Fruit fly (Drosophila melanogaster) whole organism, embryonic: ENCODE measurements around the gene schlank.

ENCODE experiments used
- CG10366 ChIP-seq: fragments of 200-800 bp; sonication (Bioruptor generic); IDR thresholded peaks from 2 replicates; pipeline ENCODE4 v1.3.6; 2022; ENCODE audit warnings: missing biosample characterization, missing genetic modification characterization
- CG10959 ChIP-seq: fragments of 200-800 bp; sonication (Bioruptor generic); IDR thresholded peaks from 2 replicates; pipeline ENCODE4 v1.3.6; 2022; ENCODE audit warnings: missing biosample characterization, missing genetic modification characterization
- CG12104 ChIP-seq: fragments of 200-800 bp; sonication (Bioruptor generic); optimal IDR thresholded peaks from 3 replicates; lab custom pipeline; 2016; ENCODE audit warnings: missing biosample characterization, missing genetic modification characterization
- CG14441 ChIP-seq: fragments of 200-800 bp; sonication (Bioruptor generic); IDR thresholded peaks from 2 replicates; pipeline ENCODE4 v1.3.6; 2022; ENCODE audit warnings: missing biosample characterization, missing genetic modification characterization
- CG14667 ChIP-seq: fragments of 200-800 bp; sonication (Bioruptor generic); IDR thresholded peaks from 2 replicates; pipeline ENCODE4 v1.3.6; 2022; ENCODE audit warnings: missing biosample characterization, missing genetic modification characterization
- CG1603 ChIP-seq: fragments of 200-800 bp; sonication (Bioruptor generic); optimal IDR thresholded peaks from 2 replicates; lab custom pipeline; 2019; ENCODE audit warnings: missing biosample characterization, mild to moderate bottlenecking, missing genetic modification characterization, moderate library complexity
- CG17328 ChIP-seq: fragments of 200-800 bp; sonication (Bioruptor generic); IDR thresholded peaks from 2 replicates; pipeline ENCODE4 v1.3.6; 2022; ENCODE audit warnings: missing biosample characterization, missing genetic modification characterization
- CG18262 ChIP-seq: fragments of 200-800 bp; optimal IDR thresholded peaks from 3 replicates; lab custom pipeline; 2019; ENCODE audit warnings: missing biosample characterization, mild to moderate bottlenecking, missing genetic modification characterization, moderate library complexity
- CG2199 ChIP-seq: fragments of 200-800 bp; sonication (Bioruptor generic); IDR thresholded peaks from 3 replicates; pipeline ENCODE4 v1.3.6; 2022; ENCODE audit warnings: missing biosample characterization, missing genetic modification characterization
- CG3065 ChIP-seq: fragments of 200-800 bp; sonication (Bioruptor generic); optimal IDR thresholded peaks from 2 replicates; lab custom pipeline; 2016; ENCODE audit warnings: missing biosample characterization, missing genetic modification characterization
- CG33557 ChIP-seq: fragments of 200-800 bp; sonication (Bioruptor generic); optimal IDR thresholded peaks from 2 replicates; lab custom pipeline; 2019; ENCODE audit warnings: missing biosample characterization, mild to moderate bottlenecking, missing genetic modification characterization, moderate library complexity
- CG3726 ChIP-seq: fragments of 200-800 bp; sonication (Bioruptor generic); IDR thresholded peaks from 3 replicates; pipeline ENCODE4, ENCODE4 v1.3.6; 2022; ENCODE audit warnings: missing biosample characterization, missing genetic modification characterization
- CG3838 ChIP-seq: fragments of 200-800 bp; sonication (Bioruptor generic); optimal IDR thresholded peaks from 3 replicates; lab custom pipeline; 2016; ENCODE audit warnings: missing biosample characterization, missing genetic modification characterization
- CG4730 ChIP-seq: fragments of 200-800 bp; sonication (Bioruptor generic); IDR thresholded peaks from 2 replicates; pipeline ENCODE4 v1.3.6; 2022; ENCODE audit warnings: missing biosample characterization, missing genetic modification characterization
- CG6791 ChIP-seq: fragments of 200-800 bp; sonication (Bioruptor generic); IDR thresholded peaks from 3 replicates; pipeline ENCODE4 v1.3.6; 2022; ENCODE audit warnings: missing biosample characterization, missing genetic modification characterization; ENCODE audit not compliant: partially characterized antibody
- CG7372 ChIP-seq: fragments of 200-800 bp; sonication (Bioruptor generic); IDR thresholded peaks from 2 replicates; pipeline ENCODE4 v1.3.6; 2022; ENCODE audit warnings: missing biosample characterization, missing genetic modification characterization
- CG7839 ChIP-seq: fragments of 200-800 bp; sonication (Bioruptor generic); optimal IDR thresholded peaks from 3 replicates; lab custom pipeline; 2018; ENCODE audit warnings: missing biosample characterization, mild to moderate bottlenecking, missing genetic modification characterization, moderate library complexity
- CTCF ChIP-seq: fragments of 200-800 bp; sonication (Bioruptor generic); optimal IDR thresholded peaks from 2 replicates; lab custom pipeline; 2017; ENCODE audit warnings: missing biosample characterization, mild to moderate bottlenecking, missing genetic modification characterization, moderate library complexity
- Dad ChIP-seq: fragments of 200-800 bp; sonication (Bioruptor generic); optimal IDR thresholded peaks from 3 replicates; lab custom pipeline; 2016; ENCODE audit warnings: missing biosample characterization, missing genetic modification characterization
- Dbx ChIP-seq: fragments of 200-800 bp; sonication (Bioruptor generic); IDR thresholded peaks from 3 replicates; pipeline ENCODE4 v1.3.6; 2022; ENCODE audit warnings: missing biosample characterization, missing genetic modification characterization
- ERR ChIP-seq: fragments of 200-800 bp; sonication (Bioruptor generic); optimal IDR thresholded peaks from 2 replicates; lab custom pipeline; 2016; ENCODE audit warnings: missing biosample characterization, missing genetic modification characterization
- GATAe ChIP-seq: fragments of 200-800 bp; sonication (Bioruptor generic); conservative IDR thresholded peaks from 2 replicates; pipeline ENCODE4 v1.3.6; 2022; ENCODE audit warnings: missing biosample characterization, missing genetic modification characterization
- Gsc ChIP-seq: fragments of 200-800 bp; sonication (Bioruptor generic); IDR thresholded peaks from 2 replicates; pipeline ENCODE4 v1.3.6; 2022; ENCODE audit warnings: missing biosample characterization, missing genetic modification characterization
- HLHmδ ChIP-seq: fragments of 200-800 bp; sonication (Bioruptor generic); optimal IDR thresholded peaks from 2 replicates; lab custom pipeline; 2018; ENCODE audit warnings: missing biosample characterization, mild to moderate bottlenecking, missing genetic modification characterization, moderate library complexity
- Hmr ChIP-seq: fragments of 200-800 bp; sonication (Bioruptor generic); optimal IDR thresholded peaks from 3 replicates; lab custom pipeline; 2017; ENCODE audit warnings: mild to moderate bottlenecking, missing biosample characterization, missing genetic modification reagents, missing genetic modification characterization
- Hsf ChIP-seq: fragments of 200-800 bp; sonication (Bioruptor generic); optimal IDR thresholded peaks from 3 replicates; lab custom pipeline; 2016; ENCODE audit warnings: missing biosample characterization, missing genetic modification characterization
- Lpt ChIP-seq: fragments of >200 bp; optimal IDR thresholded peaks from 2 replicates; lab custom pipeline; 2018; ENCODE audit warnings: missing biosample characterization, missing genetic modification characterization
- NfI ChIP-seq: fragments of 200-800 bp; sonication (Bioruptor generic); optimal IDR thresholded peaks from 3 replicates; lab custom pipeline; 2018; ENCODE audit warnings: missing biosample characterization, mild to moderate bottlenecking, missing genetic modification characterization, moderate library complexity
- Opbp ChIP-seq: fragments of 200-800 bp; sonication (Bioruptor generic); IDR thresholded peaks from 3 replicates; pipeline ENCODE4 v1.3.6; 2022; ENCODE audit warnings: missing biosample characterization, missing genetic modification characterization; ENCODE audit not compliant: partially characterized antibody
- Six4 ChIP-seq: fragments of 200-800 bp; sonication (Bioruptor generic); optimal IDR thresholded peaks from 2 replicates; lab custom pipeline; 2016; ENCODE audit warnings: missing biosample characterization, missing genetic modification characterization
- ato ChIP-seq: fragments of 200-800 bp; sonication (Bioruptor generic); IDR thresholded peaks from 2 replicates; pipeline ENCODE4 v1.3.6; 2022; ENCODE audit warnings: missing biosample characterization, missing genetic modification characterization; ENCODE audit not compliant: partially characterized antibody
- cato ChIP-seq: fragments of 200-800 bp; sonication (Bioruptor generic); optimal IDR thresholded peaks from 2 replicates; lab custom pipeline; 2016; ENCODE audit warnings: missing biosample characterization, missing genetic modification characterization, borderline replicate concordance
- crp ChIP-seq, 2 experiments: fragments of 200-800 bp; sonication (Bioruptor generic); optimal IDR thresholded peaks; 2 replicates in 1 of 2; 3 replicates in 1 of 2; lab custom pipeline; 2017; ENCODE audit warnings: missing biosample characterization in 2 of 2, missing genetic modification characterization in 2 of 2, mild to moderate bottlenecking in 1 of 2, moderate library complexity in 1 of 2
- fd96Cb ChIP-seq: fragments of 200-800 bp; sonication (Bioruptor generic); optimal IDR thresholded peaks from 2 replicates; lab custom pipeline; 2018; ENCODE audit warnings: missing biosample characterization, mild to moderate bottlenecking, missing genetic modification characterization, moderate library complexity
- hb ChIP-seq: fragments of 200-800 bp; sonication (Bioruptor generic); IDR thresholded peaks from 3 replicates; pipeline ENCODE4 v1.3.6; 2022; ENCODE audit warnings: missing biosample characterization, missing genetic modification characterization; ENCODE audit not compliant: partially characterized antibody
- hth ChIP-seq: fragments of >200 bp; optimal IDR thresholded peaks from 2 replicates; lab custom pipeline; 2017; ENCODE audit warnings: inconsistent platforms
- ind ChIP-seq: fragments of 200-800 bp; sonication (Bioruptor generic); optimal IDR thresholded peaks from 3 replicates; lab custom pipeline; 2016; ENCODE audit warnings: missing biosample characterization, missing genetic modification characterization
- kni ChIP-seq: fragments of 200-800 bp; sonication (Bioruptor generic); optimal IDR thresholded peaks from 3 replicates; lab custom pipeline; 2017; ENCODE audit warnings: mild to moderate bottlenecking, missing biosample characterization, missing genetic modification reagents, missing genetic modification characterization
- knrl ChIP-seq: fragments of 200-800 bp; sonication (Bioruptor generic); IDR thresholded peaks from 3 replicates; pipeline ENCODE4 v1.3.6; 2022; ENCODE audit warnings: missing biosample characterization, missing genetic modification characterization; ENCODE audit not compliant: partially characterized antibody
- lab ChIP-seq: fragments of 200-800 bp; sonication (Bioruptor generic); optimal IDR thresholded peaks from 3 replicates; lab custom pipeline; 2017; ENCODE audit warnings: missing biosample characterization, missing genetic modification characterization, mild to moderate bottlenecking, moderate library complexity, missing genetic modification reagents
- onecut ChIP-seq: fragments of 200-800 bp; sonication (Bioruptor generic); IDR thresholded peaks from 2 replicates; pipeline ENCODE4 v1.3.6; 2022; ENCODE audit warnings: missing biosample characterization, missing genetic modification characterization
- pfk ChIP-seq: fragments of 200-800 bp; sonication (Bioruptor generic); optimal IDR thresholded peaks from 2 replicates; lab custom pipeline; 2018; ENCODE audit warnings: missing biosample characterization, mild to moderate bottlenecking, missing genetic modification characterization, moderate library complexity
- pros ChIP-seq: fragments of 200-800 bp; sonication (Bioruptor generic); optimal IDR thresholded peaks from 3 replicates; lab custom pipeline; 2019; ENCODE audit warnings: missing biosample characterization, mild to moderate bottlenecking, missing genetic modification characterization, moderate library complexity
- pum ChIP-seq: fragments of 200-800 bp; sonication (Bioruptor generic); optimal IDR thresholded peaks from 2 replicates; lab custom pipeline; 2016; ENCODE audit warnings: missing biosample characterization, missing genetic modification characterization
- pzg ChIP-seq: fragments of 200-800 bp; sonication (Bioruptor generic); optimal IDR thresholded peaks from 3 replicates; lab custom pipeline; 2018; ENCODE audit warnings: missing biosample characterization, mild to moderate bottlenecking, missing genetic modification characterization, moderate library complexity
- row ChIP-seq: fragments of 200-800 bp; sonication (Bioruptor generic); IDR thresholded peaks from 3 replicates; pipeline ENCODE4 v1.3.6; 2022; ENCODE audit warnings: missing biosample characterization, missing genetic modification characterization
- seq ChIP-seq: fragments of 200-800 bp; sonication (Bioruptor generic); IDR thresholded peaks from 2 replicates; pipeline ENCODE4 v1.3.6; 2022; ENCODE audit warnings: missing biosample characterization, missing genetic modification characterization
- sob ChIP-seq: fragments of 200-800 bp; sonication (Bioruptor generic); IDR thresholded peaks from 2 replicates; pipeline ENCODE4 v1.3.6; 2022; ENCODE audit warnings: missing biosample characterization, missing genetic modification characterization
- tin ChIP-seq: fragments of 200-800 bp; sonication (Bioruptor generic); optimal IDR thresholded peaks from 3 replicates; lab custom pipeline; 2016; ENCODE audit warnings: missing biosample characterization, missing genetic modification characterization
- toy ChIP-seq: fragments of 200-800 bp; sonication (Bioruptor generic); IDR thresholded peaks from 2 replicates; pipeline ENCODE4 v1.3.6; 2022; ENCODE audit warnings: missing biosample characterization, missing genetic modification characterization
- unc-4 ChIP-seq: fragments of 200-800 bp; sonication (Bioruptor generic); IDR thresholded peaks from 2 replicates; pipeline ENCODE4 v1.3.6; 2022; ENCODE audit warnings: missing biosample characterization, missing genetic modification characterization; ENCODE audit not compliant: partially characterized antibody
- wdn ChIP-seq: fragments of 200-800 bp; sonication (Bioruptor generic); IDR thresholded peaks from 2 replicates; pipeline ENCODE4 v1.3.6; 2022; ENCODE audit warnings: missing biosample characterization, missing genetic modification characterization

The schlank gene

DNA sequence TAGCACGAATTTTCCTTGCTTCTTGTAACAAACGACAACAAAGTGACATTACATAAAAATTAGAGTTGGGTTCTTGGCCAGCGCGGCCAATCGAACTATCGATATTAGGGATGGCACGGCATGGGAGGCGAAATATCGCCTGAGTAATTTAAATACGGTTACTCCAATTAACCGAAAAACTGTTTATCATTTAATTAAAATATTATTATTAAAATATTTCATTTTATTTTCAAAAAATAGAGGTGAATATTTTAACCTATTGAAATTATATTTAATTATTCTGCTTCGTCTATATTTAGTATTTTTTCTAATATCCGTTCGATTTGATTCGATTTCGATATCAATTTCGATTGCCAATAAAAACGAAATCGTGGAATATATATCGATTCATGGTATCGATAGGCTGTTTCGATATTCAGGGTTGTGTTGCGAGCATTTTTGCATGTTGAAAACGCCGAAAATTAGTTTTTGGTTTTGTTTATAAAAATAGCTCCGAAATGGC, 11.6 kb downstream of the schlank start, which contains the start of the genes Rbcn-3A and Spx (continued):
- no peak for TF ChIP-seq pum (GFP tag; lab: Kevin White, UChicago)
- TF ChIP-seq sob = peak; percentile 28; the same call in 1 of the 2 replicates
- peak; percentile 38 for TF ChIP-seq CG18262 (tag; lab: Kevin White, UChicago)
- peak; percentile 48 for TF ChIP-seq NfI
- peak; percentile 70; the same call in 1 of the 2 replicates for TF ChIP-seq ato (GFP tag; lab: Robert Waterston, UW)
- no peak for TF ChIP-seq CG14441
- TF ChIP-seq CG10366 = no peak
- peak; percentile 85; the same call in 1 of the 3 replicates for TF ChIP-seq hb (GFP tag; lab: Robert Waterston, UW)
- peak; percentile 77 for TF ChIP-seq Opbp (GFP tag; lab: Robert Waterston, UW)
- peak; percentile 42 for TF ChIP-seq pzg
- TF ChIP-seq tin (GFP tag; lab: Kevin White, UChicago) = peak; percentile 6
- TF ChIP-seq CG33557 (GFP tag; lab: Kevin White, UChicago) = peak; percentile 24
- TF ChIP-seq CG6791 (GFP tag; lab: Robert Waterston, UW) = peak; percentile 90
- no peak for TF ChIP-seq fd96Cb
- TF ChIP-seq kni (GFP tag; lab: Kevin White, UChicago) = no peak
- TF ChIP-seq Six4 = no peak
- TF ChIP-seq onecut (GFP tag; lab: Robert Waterston, UW) = no peak
- TF ChIP-seq knrl (GFP tag; lab: Robert Waterston, UW) = peak; percentile 93
- no peak for TF ChIP-seq CG3838 (GFP tag; lab: Kevin White, UChicago)
- no peak for TF ChIP-seq toy (GFP tag; lab: Robert Waterston, UW)
- no peak for TF ChIP-seq CG3726 (GFP tag; lab: Robert Waterston, UW)
- peak; percentile 26 for TF ChIP-seq CG7839 (tag; lab: Kevin White, UChicago)
- no peak for TF ChIP-seq Dad
- TF ChIP-seq unc-4 (GFP tag; lab: Robert Waterston, UW) = peak; percentile 93
- TF ChIP-seq row (GFP tag; lab: Robert Waterston, UW) = peak; percentile 81
- TF ChIP-seq cato (GFP tag; lab: Kevin White, UChicago) = no peak
- no peak for TF ChIP-seq seq (GFP tag; lab: Robert Waterston, UW)
- no peak for TF ChIP-seq pros (GFP tag; lab: Kevin White, UChicago)
- TF ChIP-seq ind (GFP tag; lab: Kevin White, UChicago) = peak; percentile 32
- no peak for TF ChIP-seq HLHmδ (GFP tag; lab: Kevin White, UChicago)
- TF ChIP-seq wdn (GFP tag; lab: Robert Waterston, UW) = no peak
- no peak for TF ChIP-seq Gsc (GFP tag; lab: Robert Waterston, UW)
- TF ChIP-seq hth (lab: Kevin White, UChicago) = no peak
- TF ChIP-seq CG12104 (GFP tag; lab: Kevin White, UChicago) = no peak
- TF ChIP-seq Hmr = peak; percentile 27
- no peak for TF ChIP-seq ERR
- no peak for TF ChIP-seq CG2199
- TF ChIP-seq CG10959 (GFP tag; lab: Robert Waterston, UW) = no peak
- TF ChIP-seq Dbx (GFP tag; lab: Robert Waterston, UW) = no peak
- TF ChIP-seq pfk (GFP tag; lab: Kevin White, UChicago) = no peak
- TF ChIP-seq CTCF (GFP tag; lab: Kevin White, UChicago) = no peak
- no peak for TF ChIP-seq GATAe
- peak; percentile 34 for TF ChIP-seq lab (GFP tag; lab: Kevin White, UChicago)
- TF ChIP-seq Hsf (GFP tag; lab: Kevin White, UChicago) = no peak
- no peak for TF ChIP-seq CG7372
- no peak for TF ChIP-seq Lpt
- TF ChIP-seq CG14667 (GFP tag; lab: Robert Waterston, UW) = no peak
- TF ChIP-seq crp (GFP tag; optimal IDR thresholded peaks at IDR 0.05; lab: Kevin White, UChicago) = no peak
- no peak for TF ChIP-seq CG4730 (GFP tag; lab: Robert Waterston, UW)
- peak; percentile 3 for TF ChIP-seq CG1603 (tag; lab: Kevin White, UChicago)
- TF ChIP-seq CG17328 (GFP tag; lab: Robert Waterston, UW) = peak; percentile 29; the same call in 1 of the 2 replicates
- no peak for TF ChIP-seq CG3065
